Worm (Caenorhabditis elegans): Measurements from ENCODE around the gene Y52E8A.2.

ce11 chrII:4324061-4324460, 3.4 kb downstream of the Y52E8A.2 start, which contains the start of gene mog-2:
- TF ChIP-seq alr-1 (tag; optimal IDR thresholded peaks at IDR 0.05) (no peak), nhr-23 (tag; optimal IDR thresholded peaks at IDR 0.05) (no peak), dmd-4 (tag; optimal IDR thresholded peaks at IDR 0.05) (no peak), aly-2 (tag; optimal IDR thresholded peaks at IDR 0.05) (no peak), nhr-12 (tag; optimal IDR thresholded peaks at IDR 0.05) (no peak), nhr-237 (tag; optimal IDR thresholded peaks at IDR 0.05) (no peak), zag-1 (tag; optimal IDR thresholded peaks at IDR 0.05) (no peak), nhr-77 (tag; optimal IDR thresholded peaks at IDR 0.05) (no peak), elt-1 (tag; optimal IDR thresholded peaks at IDR 0.05) (no peak), R02D3.7 (tag; optimal IDR thresholded peaks at IDR 0.05) (no peak), nhr-11 (tag; optimal IDR thresholded peaks at IDR 0.05) (no peak), nhr-25 (tag; optimal IDR thresholded peaks at IDR 0.05) (no peak), unc-62 (GFP tag; optimal IDR thresholded peaks at IDR 0.05) (no peak)

Measured in whole organism, L2 larva.